Worm (Caenorhabditis elegans) whole organism, L2 larva: ENCODE data around the gene pes-5.
A peak's percentile ranks its signal among the peaks of the same experiment; 100 is the strongest.

Experiments used
- ZK546.5 ChIP-seq: sonication (generic microtip); optimal IDR thresholded peaks from 2 replicates; lab custom pipeline; 2017; ENCODE audit warnings: missing biosample characterization, missing genetic modification characterization
- snpc-4 ChIP-seq: fragments of 150-350 bp; optimal IDR thresholded peaks from 2 replicates; lab custom pipeline; 2014; ENCODE audit warnings: missing biosample characterization, missing genetic modification characterization

ce11 chrII:11813895-11814369, 15.9 kb downstream of the pes-5 start, which contains the start of gene F43G6.8:
- TF ChIP-seq snpc-4 (tag; lab: Kevin White, UChicago) (peak; percentile 2), ZK546.5 (tag; lab: Kevin White, UChicago) (no peak)
